Worm (Caenorhabditis elegans) whole organism, L1 larva: ENCODE data around the gene dbl-1.
A peak's percentile ranks its signal among the peaks of the same experiment; 100 is the strongest.

Experiments
- C04F5.9 ChIP-seq: sonication (generic microtip); optimal IDR thresholded peaks from 2 replicates; lab custom pipeline; 2016; ENCODE audit warnings: missing genetic modification characterization, missing compliant biosample characterization
- C34B4.2 ChIP-seq: sonication (generic microtip); optimal IDR thresholded peaks from 2 replicates; lab custom pipeline; 2017; ENCODE audit warnings: mild to moderate bottlenecking, missing genetic modification characterization, missing compliant biosample characterization
- F16B12.6 ChIP-seq: fragments of 150-350 bp; optimal IDR thresholded peaks from 2 replicates; lab custom pipeline; 2014; ENCODE audit warnings: missing biosample characterization, missing genetic modification characterization
- aha-1 ChIP-seq: fragments of 150-350 bp; optimal IDR thresholded peaks from 2 replicates; lab custom pipeline; 2014; ENCODE audit warnings: missing biosample characterization, missing genetic modification characterization
- alr-1 ChIP-seq: fragments of 200-800 bp; sonication (Bioruptor generic); optimal IDR thresholded peaks from 2 replicates; lab custom pipeline; 2018; ENCODE audit warnings: borderline replicate concordance, mild to moderate bottlenecking, missing genetic modification characterization, missing compliant biosample characterization
- aly-2 ChIP-seq: fragments of 150-350 bp; optimal IDR thresholded peaks from 2 replicates; lab custom pipeline; 2014; ENCODE audit warnings: missing biosample characterization, missing genetic modification characterization
- ceh-63 ChIP-seq: fragments of 200-800 bp; sonication (Bioruptor generic); optimal IDR thresholded peaks from 2 replicates; lab custom pipeline; 2018; ENCODE audit warnings: mild to moderate bottlenecking, missing genetic modification characterization, missing compliant biosample characterization
- ceh-8 ChIP-seq: fragments of 200-800 bp; sonication (Bioruptor generic); optimal IDR thresholded peaks from 2 replicates; lab custom pipeline; 2018; ENCODE audit warnings: mild to moderate bottlenecking, missing genetic modification characterization, moderate library complexity, missing compliant biosample characterization
- ceh-88 ChIP-seq: fragments of 200-800 bp; sonication (Bioruptor generic); IDR thresholded peaks from 2 replicates; pipeline ENCODE4 v1.3.6; 2022; ENCODE audit warnings: missing genetic modification characterization, missing compliant biosample characterization
- ceh-90 ChIP-seq: sonication (generic microtip); optimal IDR thresholded peaks from 2 replicates; lab custom pipeline; 2016; ENCODE audit warnings: missing genetic modification characterization, missing compliant biosample characterization
- dsc-1 ChIP-seq: sonication (generic microtip); optimal IDR thresholded peaks from 2 replicates; lab custom pipeline; 2016; ENCODE audit warnings: mild to moderate bottlenecking, missing genetic modification characterization, missing compliant biosample characterization
- efl-1 ChIP-seq, 4 experiments: fragments of 150-350 bp; optimal IDR thresholded peaks in 3 of 4; peaks in 1 of 4; 1 replicate in 1 of 4; 2 replicates in 3 of 4; lab custom pipeline; 2014; ENCODE audit warnings: missing biosample characterization in 2 of 4, missing genetic modification characterization in 2 of 4, missing genetic modification reagents in 2 of 4
- efl-3 ChIP-seq: fragments of 200-800 bp; sonication (Bioruptor generic); optimal IDR thresholded peaks from 2 replicates; lab custom pipeline; 2018; ENCODE audit warnings: mild to moderate bottlenecking, missing genetic modification characterization, missing compliant biosample characterization
- egl-13 ChIP-seq: sonication (generic microtip); optimal IDR thresholded peaks from 2 replicates; lab custom pipeline; 2016; ENCODE audit warnings: missing genotype, missing genetic modification reagents, missing genetic modification characterization, missing compliant biosample characterization
- elt-3 ChIP-seq, 6 experiments: fragments of 150-350 bp in 1 of 6; sonication (generic microtip); optimal IDR thresholded peaks; 2 replicates each; lab custom pipeline; 2017 to 2018; ENCODE audit warnings: missing biosample characterization in 6 of 6, missing genetic modification characterization in 6 of 6, inconsistent platforms in 1 of 6
- fkh-10 ChIP-seq: sonication (generic microtip); optimal IDR thresholded peaks from 2 replicates; lab custom pipeline; 2017; ENCODE audit warnings: missing biosample characterization, missing genetic modification reagents, missing genetic modification characterization
- fkh-8 ChIP-seq: sonication (generic microtip); optimal IDR thresholded peaks from 2 replicates; lab custom pipeline; 2016; ENCODE audit warnings: mild to moderate bottlenecking, missing genetic modification characterization, missing compliant biosample characterization
- fos-1 ChIP-seq: fragments of 150-350 bp; optimal IDR thresholded peaks from 2 replicates; lab custom pipeline; 2014; ENCODE audit warnings: missing biosample characterization, missing genetic modification characterization
- hlh-4 ChIP-seq: sonication (generic microtip); optimal IDR thresholded peaks from 2 replicates; lab custom pipeline; 2016; ENCODE audit warnings: mild to moderate bottlenecking, missing genetic modification characterization, missing compliant biosample characterization
- hpl-2 ChIP-seq: fragments of 150-350 bp; optimal IDR thresholded peaks from 2 replicates; lab custom pipeline; 2014; ENCODE audit warnings: missing biosample characterization, missing genetic modification reagents, missing genetic modification characterization
- irx-1 ChIP-seq: sonication (generic microtip); optimal IDR thresholded peaks from 2 replicates; lab custom pipeline; 2016; ENCODE audit warnings: missing genetic modification characterization, missing compliant biosample characterization
- jun-1 ChIP-seq: fragments of 150-350 bp; optimal IDR thresholded peaks from 2 replicates; lab custom pipeline; 2014; ENCODE audit warnings: missing biosample characterization, missing genetic modification reagents, missing genetic modification characterization
- lin-15B ChIP-seq: fragments of 150-350 bp; sonication (generic microtip); optimal IDR thresholded peaks from 3 replicates; lab custom pipeline; 2014; ENCODE audit warnings: missing biosample characterization, missing genetic modification characterization
- lin-35 ChIP-seq, 2 experiments: fragments of 150-350 bp; optimal IDR thresholded peaks; 2 replicates each; lab custom pipeline; 2014; ENCODE audit warnings: missing biosample characterization in 2 of 2, missing genetic modification characterization in 2 of 2, missing genetic modification reagents in 2 of 2
- lin-39 ChIP-seq: fragments of 150-350 bp; optimal IDR thresholded peaks from 2 replicates; lab custom pipeline; 2014; ENCODE audit warnings: missing biosample characterization, missing genetic modification reagents, missing genetic modification characterization
- lsy-2 ChIP-seq, 2 experiments: fragments of 150-350 bp; optimal IDR thresholded peaks; 2 replicates each; lab custom pipeline; 2014; ENCODE audit warnings: missing biosample characterization in 2 of 2, missing genetic modification characterization in 2 of 2
- mab-9 ChIP-seq: fragments of 200-800 bp; sonication (Bioruptor generic); IDR thresholded peaks from 2 replicates; pipeline ENCODE4 v1.3.6; 2022; ENCODE audit warnings: missing genetic modification reagents, missing genetic modification characterization, missing compliant biosample characterization
- mdl-1 ChIP-seq, 2 experiments: fragments of 150-350 bp; optimal IDR thresholded peaks; 2 replicates each; lab custom pipeline; 2014 to 2017; ENCODE audit warnings: missing biosample characterization in 2 of 2, missing genetic modification characterization in 2 of 2, inconsistent platforms in 1 of 2
- nhr-11 ChIP-seq: fragments of 150-350 bp; optimal IDR thresholded peaks from 2 replicates; lab custom pipeline; 2014; ENCODE audit warnings: missing biosample characterization, missing genetic modification characterization
- nhr-19 ChIP-seq: fragments of 200-800 bp; sonication (Bioruptor generic); conservative IDR thresholded peaks from 2 replicates; pipeline ENCODE4 v1.3.6; 2022; ENCODE audit warnings: missing genetic modification characterization, missing compliant biosample characterization
- nhr-237 ChIP-seq: fragments of 150-350 bp; optimal IDR thresholded peaks from 2 replicates; lab custom pipeline; 2014; ENCODE audit warnings: missing biosample characterization, missing genetic modification characterization
- nhr-28 ChIP-seq: fragments of 150-350 bp; optimal IDR thresholded peaks from 2 replicates; lab custom pipeline; 2014; ENCODE audit warnings: missing biosample characterization, missing genetic modification characterization
- nhr-71 ChIP-seq: sonication (generic microtip); optimal IDR thresholded peaks from 2 replicates; lab custom pipeline; 2016; ENCODE audit warnings: mild to moderate bottlenecking, missing genetic modification characterization, moderate library complexity, missing compliant biosample characterization
- nhr-76 ChIP-seq: sonication (generic microtip); optimal IDR thresholded peaks from 2 replicates; lab custom pipeline; 2017; ENCODE audit warnings: missing biosample characterization, missing genetic modification characterization
- nhr-77 ChIP-seq: fragments of 150-350 bp; optimal IDR thresholded peaks from 2 replicates; lab custom pipeline; 2014; ENCODE audit warnings: missing biosample characterization, missing genetic modification characterization
- nhr-84 ChIP-seq: sonication (generic microtip); optimal IDR thresholded peaks from 2 replicates; lab custom pipeline; 2017; ENCODE audit warnings: missing biosample characterization, missing genetic modification characterization
- nhr-90 ChIP-seq: sonication (generic microtip); optimal IDR thresholded peaks from 2 replicates; lab custom pipeline; 2016; ENCODE audit warnings: mild to moderate bottlenecking, missing genetic modification characterization, missing compliant biosample characterization; ENCODE audit not compliant: poor library complexity
- pqm-1 ChIP-seq: sonication (generic microtip); optimal IDR thresholded peaks from 3 replicates; lab custom pipeline; 2017; ENCODE audit warnings: missing biosample characterization, missing genetic modification characterization
- skn-1 ChIP-seq: fragments of 150-350 bp; optimal IDR thresholded peaks from 2 replicates; lab custom pipeline; 2014; ENCODE audit warnings: missing biosample characterization, missing genetic modification characterization
- snpc-4 ChIP-seq: fragments of 150-350 bp; optimal IDR thresholded peaks from 2 replicates; lab custom pipeline; 2014; ENCODE audit warnings: missing biosample characterization, missing genetic modification characterization
- snu-23 ChIP-seq: sonication (generic microtip); optimal IDR thresholded peaks from 2 replicates; lab custom pipeline; 2016; ENCODE audit warnings: missing genetic modification characterization, missing compliant biosample characterization
- sox-4 ChIP-seq: sonication (generic microtip); optimal IDR thresholded peaks from 2 replicates; lab custom pipeline; 2016; ENCODE audit warnings: missing genetic modification characterization, missing compliant biosample characterization
- sptf-1 ChIP-seq: fragments of 150-350 bp; optimal IDR thresholded peaks from 2 replicates; lab custom pipeline; 2014; ENCODE audit warnings: missing biosample characterization, missing genetic modification characterization
- sup-37 ChIP-seq: fragments of 200-800 bp; sonication (Bioruptor generic); optimal IDR thresholded peaks from 2 replicates; lab custom pipeline; 2018; ENCODE audit warnings: mild to moderate bottlenecking, missing genetic modification characterization, missing compliant biosample characterization
- swsn-7 ChIP-seq: sonication (generic microtip); optimal IDR thresholded peaks from 2 replicates; lab custom pipeline; 2016; ENCODE audit warnings: missing genetic modification characterization, missing compliant biosample characterization
- tbx-2 ChIP-seq: sonication (generic microtip); optimal IDR thresholded peaks from 2 replicates; lab custom pipeline; 2016; ENCODE audit warnings: missing genetic modification characterization, missing compliant biosample characterization
- unc-62 ChIP-seq: fragments of 150-350 bp; optimal IDR thresholded peaks from 2 replicates; lab custom pipeline; 2014; ENCODE audit warnings: missing biosample characterization, missing genetic modification reagents, missing genetic modification characterization
- unc-86 ChIP-seq: sonication (generic microtip); optimal IDR thresholded peaks from 2 replicates; lab custom pipeline; 2016; ENCODE audit warnings: missing genetic modification characterization, missing compliant biosample characterization
- unc-98 ChIP-seq: fragments of 200-800 bp; sonication (Bioruptor generic); IDR thresholded peaks from 2 replicates; pipeline ENCODE4 v1.3.6; 2022; ENCODE audit warnings: missing genetic modification characterization, missing compliant biosample characterization
- vab-15 ChIP-seq: sonication (generic microtip); optimal IDR thresholded peaks from 2 replicates; lab custom pipeline; 2017; ENCODE audit warnings: missing genotype, mild to moderate bottlenecking, missing genetic modification characterization, missing compliant biosample characterization
- zip-4 ChIP-seq: fragments of 200-800 bp; sonication (Bioruptor generic); optimal IDR thresholded peaks from 2 replicates; lab custom pipeline; 2018; ENCODE audit warnings: mild to moderate bottlenecking, missing genetic modification characterization, moderate library complexity, missing compliant biosample characterization
- ztf-11 ChIP-seq, 2 experiments: sonication (generic microtip); optimal IDR thresholded peaks; 2 replicates each; lab custom pipeline; 2016 to 2017; ENCODE audit warnings: missing genetic modification characterization in 2 of 2, missing biosample characterization in 1 of 2, missing compliant biosample characterization in 1 of 2

dbl-1 gene

ce11 chrV:6784853-6785492 is 27.0 kb downstream of the dbl-1 start, which contains the start of the genes spn-4 and spe-39:
Gene spn-4, minus strand, starts transcription at chrV:6784903.
Gene spe-39, plus strand, starts transcription at chrV:6785451.
- no peak for TF ChIP-seq unc-62 (GFP tag; lab: Kevin White, UChicago)
- TF ChIP-seq lin-35 (GFP tag; optimal IDR thresholded peaks at IDR 0.05; lab: Kevin White, UChicago), result peak; percentile 93 to 97
- TF ChIP-seq swsn-7 (tag; lab: Kevin White, UChicago), result peak; percentile 81
- peak; percentile 81 for TF ChIP-seq hpl-2
- no peak for TF ChIP-seq fos-1 (tag; lab: Kevin White, UChicago)
- no peak for TF ChIP-seq C34B4.2 (tag; lab: Kevin White, UChicago)
- peak; percentile 57 for TF ChIP-seq lin-15B (tag; lab: Kevin White, UChicago)
- peak; percentile 90 for TF ChIP-seq skn-1 (tag; lab: Kevin White, UChicago)
- peak; percentile 73 for TF ChIP-seq tbx-2 (tag; lab: Kevin White, UChicago)
- TF ChIP-seq unc-86 (tag; lab: Kevin White, UChicago), result peak; percentile 66
- TF ChIP-seq lin-39 (tag; lab: Kevin White, UChicago), result peak; percentile 80
- TF ChIP-seq efl-1 (optimal IDR thresholded peaks at IDR 0.05; lab: Kevin White, UChicago), result peak; percentile 71 to 95
- peak; percentile 93 to 99 for TF ChIP-seq efl-1 (GFP tag; optimal IDR thresholded peaks at IDR 0.05 in 1 of 2; lab: Kevin White, UChicago)
- TF ChIP-seq ceh-88, result no peak
- no peak for TF ChIP-seq vab-15 (tag; lab: Kevin White, UChicago)
- TF ChIP-seq ceh-90, result peak; percentile 46
- TF ChIP-seq nhr-237 (tag; lab: Kevin White, UChicago), result no peak
- no peak for TF ChIP-seq nhr-28 (tag; lab: Kevin White, UChicago)
- TF ChIP-seq sup-37, result no peak
- peak; percentile 53 for TF ChIP-seq ceh-8 (GFP tag; lab: Kevin White, UChicago)
- peak; percentile 76 to 78 for TF ChIP-seq lsy-2 (tag; optimal IDR thresholded peaks at IDR 0.05; lab: Kevin White, UChicago)
- TF ChIP-seq zip-4 (GFP tag; lab: Kevin White, UChicago), result no peak
- peak in 1 of 2 experiments; percentile 65 for TF ChIP-seq mdl-1 (tag; optimal IDR thresholded peaks at IDR 0.05; lab: Kevin White, UChicago)
- peak; percentile 88 for TF ChIP-seq snpc-4
- TF ChIP-seq mab-9 (GFP tag; lab: Robert Waterston, UW), result peak; percentile 20; the same call in 1 of the 2 replicates
- peak; percentile 84 for TF ChIP-seq snu-23 (GFP tag; lab: Kevin White, UChicago)
- TF ChIP-seq sox-4 (tag; lab: Kevin White, UChicago), result peak; percentile 70
- TF ChIP-seq hlh-4, result no peak
- TF ChIP-seq nhr-76 (tag; lab: Kevin White, UChicago), result peak; percentile 51
- no peak for TF ChIP-seq sptf-1 (tag; lab: Kevin White, UChicago)
- TF ChIP-seq efl-3 (GFP tag; lab: Kevin White, UChicago), result no peak
- TF ChIP-seq irx-1 (tag; lab: Kevin White, UChicago), result peak; percentile 67
- peak; percentile 54 for TF ChIP-seq aly-2 (tag; lab: Kevin White, UChicago)
- TF ChIP-seq nhr-77 (tag; lab: Kevin White, UChicago), result no peak
- peak; percentile 84 for TF ChIP-seq dsc-1 (tag; lab: Kevin White, UChicago)
- TF ChIP-seq nhr-71 (tag; lab: Kevin White, UChicago), result peak; percentile 86
- TF ChIP-seq alr-1, result no peak
- TF ChIP-seq nhr-19 (GFP tag; lab: Robert Waterston, UW), result peak; percentile 73
- peak; percentile 81 for TF ChIP-seq nhr-90 (tag; lab: Kevin White, UChicago)
- no peak for TF ChIP-seq unc-98 (GFP tag; lab: Robert Waterston, UW)
- no peak for TF ChIP-seq aha-1 (tag; lab: Kevin White, UChicago)
- peak; percentile 28 for TF ChIP-seq F16B12.6 (tag; lab: Kevin White, UChicago)
- TF ChIP-seq nhr-84, result no peak
- TF ChIP-seq nhr-11 (tag; lab: Kevin White, UChicago), result peak; percentile 25
- TF ChIP-seq C04F5.9 (tag; lab: Kevin White, UChicago), result peak; percentile 1
- peak; percentile 69 for TF ChIP-seq egl-13 (tag; lab: Kevin White, UChicago)
- TF ChIP-seq pqm-1 (tag; lab: Kevin White, UChicago), result no peak
- peak in 2 of 6 experiments; percentile 42 to 55 for TF ChIP-seq elt-3 (tag; optimal IDR thresholded peaks at IDR 0.05; lab: Kevin White, UChicago)
- TF ChIP-seq jun-1 (tag; lab: Kevin White, UChicago), result peak; percentile 61
- TF ChIP-seq fkh-8, result peak; percentile 29
- peak; percentile 3 for TF ChIP-seq fkh-10
- peak in 1 of 2 experiments; percentile 72 for TF ChIP-seq ztf-11 (tag; optimal IDR thresholded peaks at IDR 0.05; lab: Kevin White, UChicago)
- TF ChIP-seq ceh-63, result no peak
